Worm (Caenorhabditis elegans) whole organism, young adult: ENCODE measurements around the gene F52F10.2.

Source experiments
- F52B5.7 ChIP-seq: sonication (generic microtip); optimal IDR thresholded peaks from 2 replicates; lab custom pipeline; 2016; ENCODE audit warnings: mild to moderate bottlenecking, missing genetic modification characterization, missing compliant biosample characterization
- Y53F4B.3 ChIP-seq: fragments of 200-800 bp; sonication (Bioruptor generic); IDR thresholded peaks from 2 replicates; pipeline ENCODE4 v1.3.6; 2022; ENCODE audit warnings: missing genetic modification reagents, missing genetic modification characterization, missing compliant biosample characterization
- attf-3 ChIP-seq: fragments of 200-800 bp; sonication (Bioruptor generic); conservative IDR thresholded peaks from 2 replicates; pipeline ENCODE4 v1.3.6; 2022; ENCODE audit warnings: missing genetic modification reagents, missing genetic modification characterization, missing compliant biosample characterization
- ets-4 ChIP-seq: fragments of 200-800 bp; sonication (Bioruptor generic); optimal IDR thresholded peaks from 2 replicates; lab custom pipeline; 2018; ENCODE audit warnings: mild to moderate bottlenecking, missing genetic modification characterization, missing compliant biosample characterization
- let-526 ChIP-seq: fragments of 200-800 bp; sonication (Bioruptor generic); IDR thresholded peaks from 2 replicates; pipeline ENCODE4 v1.3.6; 2022; ENCODE audit warnings: missing genetic modification reagents, missing genetic modification characterization, missing compliant biosample characterization
- lin-35 ChIP-seq, 3 experiments: fragments of 150-350 bp in 2 of 3; sonication (generic microtip) in 1 of 3; optimal IDR thresholded peaks; 2 replicates each; lab custom pipeline; 2014 to 2018; ENCODE audit warnings: missing biosample characterization in 3 of 3, missing genetic modification characterization in 3 of 3, missing genetic modification reagents in 3 of 3
- zim-3 ChIP-seq: sonication (generic microtip); optimal IDR thresholded peaks from 2 replicates; lab custom pipeline; 2017; ENCODE audit warnings: mild to moderate bottlenecking, missing genetic modification characterization, moderate library complexity, missing compliant biosample characterization

ce11 chrV:1593799-1594420 is 46.0 kb downstream of the F52F10.2 start, which contains the start of gene F16B4.4:
- TF ChIP-seq let-526 (no peak), ets-4 (GFP tag; lab: Kevin White, UChicago) (no peak), F52B5.7 (tag; lab: Kevin White, UChicago) (no peak), zim-3 (no peak), attf-3 (GFP tag; lab: Robert Waterston, UW) (no peak), Y53F4B.3 (no peak), lin-35 (GFP tag; optimal IDR thresholded peaks at IDR 0.05; lab: Kevin White, UChicago) (no peak)
